Worm (Caenorhabditis elegans) whole organism, L1 larva: Measurements from ENCODE around the gene msp-50.
A peak's percentile ranks its signal among the peaks of the same experiment; 100 is the strongest.

Experiments used
- F16B12.6 ChIP-seq: fragments of 150-350 bp; optimal IDR thresholded peaks from 2 replicates; lab custom pipeline; 2014; ENCODE audit warnings: missing biosample characterization, missing genetic modification characterization
- Y116A8C.19 ChIP-seq: sonication (generic microtip); optimal IDR thresholded peaks from 2 replicates; lab custom pipeline; 2016; ENCODE audit warnings: missing compliant biosample characterization, missing genetic modification characterization, borderline replicate concordance
- aha-1 ChIP-seq: fragments of 150-350 bp; optimal IDR thresholded peaks from 2 replicates; lab custom pipeline; 2014; ENCODE audit warnings: missing biosample characterization, missing genetic modification characterization
- alr-1 ChIP-seq: fragments of 200-800 bp; sonication (Bioruptor generic); optimal IDR thresholded peaks from 2 replicates; lab custom pipeline; 2018; ENCODE audit warnings: borderline replicate concordance, mild to moderate bottlenecking, missing genetic modification characterization, missing compliant biosample characterization
- aly-2 ChIP-seq: fragments of 150-350 bp; optimal IDR thresholded peaks from 2 replicates; lab custom pipeline; 2014; ENCODE audit warnings: missing biosample characterization, missing genetic modification characterization
- ama-1 ChIP-seq: fragments of 150-350 bp; optimal IDR thresholded peaks from 2 replicates; lab custom pipeline; 2014
- ceh-82 ChIP-seq, 3 experiments: fragments of 150-350 bp in 1 of 3; sonication (generic microtip) in 2 of 3; optimal IDR thresholded peaks; 2 replicates each; lab custom pipeline; 2014 to 2017; ENCODE audit warnings: missing biosample characterization in 3 of 3, missing genetic modification characterization in 3 of 3
- ceh-88 ChIP-seq: fragments of 200-800 bp; sonication (Bioruptor generic); IDR thresholded peaks from 2 replicates; pipeline ENCODE4 v1.3.6; 2022; ENCODE audit warnings: missing genetic modification characterization, missing compliant biosample characterization
- ceh-90 ChIP-seq: sonication (generic microtip); optimal IDR thresholded peaks from 2 replicates; lab custom pipeline; 2016; ENCODE audit warnings: missing genetic modification characterization, missing compliant biosample characterization
- ces-1 ChIP-seq: fragments of 150-350 bp; optimal IDR thresholded peaks from 2 replicates; lab custom pipeline; 2014; ENCODE audit warnings: missing biosample characterization, missing genetic modification reagents, missing genetic modification characterization
- dsc-1 ChIP-seq: sonication (generic microtip); optimal IDR thresholded peaks from 2 replicates; lab custom pipeline; 2016; ENCODE audit warnings: mild to moderate bottlenecking, missing genetic modification characterization, missing compliant biosample characterization
- efl-1 ChIP-seq, 4 experiments: fragments of 150-350 bp; optimal IDR thresholded peaks in 3 of 4; peaks in 1 of 4; 1 replicate in 1 of 4; 2 replicates in 3 of 4; lab custom pipeline; 2014; ENCODE audit warnings: missing biosample characterization in 2 of 4, missing genetic modification characterization in 2 of 4, missing genetic modification reagents in 2 of 4
- efl-3 ChIP-seq: fragments of 200-800 bp; sonication (Bioruptor generic); optimal IDR thresholded peaks from 2 replicates; lab custom pipeline; 2018; ENCODE audit warnings: mild to moderate bottlenecking, missing genetic modification characterization, missing compliant biosample characterization
- egl-13 ChIP-seq: sonication (generic microtip); optimal IDR thresholded peaks from 2 replicates; lab custom pipeline; 2016; ENCODE audit warnings: missing genotype, missing genetic modification reagents, missing genetic modification characterization, missing compliant biosample characterization
- egl-27 ChIP-seq, 2 experiments: fragments of 150-350 bp in 1 of 2; sonication (generic microtip); optimal IDR thresholded peaks; 3 replicates each; lab custom pipeline; 2017 to 2018; ENCODE audit warnings: missing biosample characterization in 2 of 2, missing genetic modification characterization in 2 of 2, missing genetic modification reagents in 2 of 2
- elt-3 ChIP-seq, 6 experiments: fragments of 150-350 bp in 1 of 6; sonication (generic microtip); optimal IDR thresholded peaks; 2 replicates each; lab custom pipeline; 2017 to 2018; ENCODE audit warnings: missing biosample characterization in 6 of 6, missing genetic modification characterization in 6 of 6, inconsistent platforms in 1 of 6
- fkh-10 ChIP-seq: sonication (generic microtip); optimal IDR thresholded peaks from 2 replicates; lab custom pipeline; 2017; ENCODE audit warnings: missing biosample characterization, missing genetic modification reagents, missing genetic modification characterization
- grh-1 ChIP-seq: fragments of 200-800 bp; sonication (Bioruptor generic); IDR thresholded peaks from 2 replicates; pipeline ENCODE4 v1.3.6; 2022; ENCODE audit warnings: missing genetic modification reagents, missing genetic modification characterization, missing compliant biosample characterization
- hlh-17 ChIP-seq: fragments of 200-800 bp; sonication (Bioruptor generic); optimal IDR thresholded peaks from 2 replicates; lab custom pipeline; 2018; ENCODE audit warnings: missing genetic modification characterization, mild to moderate bottlenecking, missing compliant biosample characterization, moderate library complexity, borderline replicate concordance
- hpl-2 ChIP-seq: fragments of 150-350 bp; optimal IDR thresholded peaks from 2 replicates; lab custom pipeline; 2014; ENCODE audit warnings: missing biosample characterization, missing genetic modification reagents, missing genetic modification characterization
- irx-1 ChIP-seq: sonication (generic microtip); optimal IDR thresholded peaks from 2 replicates; lab custom pipeline; 2016; ENCODE audit warnings: missing genetic modification characterization, missing compliant biosample characterization
- isw-1 ChIP-seq: fragments of 200-800 bp; sonication (Bioruptor generic); IDR thresholded peaks from 2 replicates; pipeline ENCODE4 v1.3.6; 2022; ENCODE audit warnings: missing genetic modification characterization, missing compliant biosample characterization
- lin-15B ChIP-seq: fragments of 150-350 bp; sonication (generic microtip); optimal IDR thresholded peaks from 3 replicates; lab custom pipeline; 2014; ENCODE audit warnings: missing biosample characterization, missing genetic modification characterization
- lin-35 ChIP-seq, 2 experiments: fragments of 150-350 bp; optimal IDR thresholded peaks; 2 replicates each; lab custom pipeline; 2014; ENCODE audit warnings: missing biosample characterization in 2 of 2, missing genetic modification characterization in 2 of 2, missing genetic modification reagents in 2 of 2
- lsy-2 ChIP-seq, 2 experiments: fragments of 150-350 bp; optimal IDR thresholded peaks; 2 replicates each; lab custom pipeline; 2014; ENCODE audit warnings: missing biosample characterization in 2 of 2, missing genetic modification characterization in 2 of 2
- mep-1 ChIP-seq: fragments of 150-350 bp; optimal IDR thresholded peaks from 2 replicates; lab custom pipeline; 2014; ENCODE audit warnings: missing biosample characterization, missing genetic modification characterization
- nhr-12 ChIP-seq: sonication (generic microtip); optimal IDR thresholded peaks from 2 replicates; lab custom pipeline; 2017; ENCODE audit warnings: missing biosample characterization, missing genetic modification characterization
- nhr-237 ChIP-seq: fragments of 150-350 bp; optimal IDR thresholded peaks from 2 replicates; lab custom pipeline; 2014; ENCODE audit warnings: missing biosample characterization, missing genetic modification characterization
- nhr-28 ChIP-seq: fragments of 150-350 bp; optimal IDR thresholded peaks from 2 replicates; lab custom pipeline; 2014; ENCODE audit warnings: missing biosample characterization, missing genetic modification characterization
- nhr-76 ChIP-seq: sonication (generic microtip); optimal IDR thresholded peaks from 2 replicates; lab custom pipeline; 2017; ENCODE audit warnings: missing biosample characterization, missing genetic modification characterization
- nhr-77 ChIP-seq: fragments of 150-350 bp; optimal IDR thresholded peaks from 2 replicates; lab custom pipeline; 2014; ENCODE audit warnings: missing biosample characterization, missing genetic modification characterization
- nhr-85 ChIP-seq: sonication (generic microtip); peaks from one replicate; lab custom pipeline; 2016; ENCODE audit warnings: missing genetic modification characterization, inconsistent platforms, missing compliant biosample characterization
- nhr-90 ChIP-seq: sonication (generic microtip); optimal IDR thresholded peaks from 2 replicates; lab custom pipeline; 2016; ENCODE audit warnings: mild to moderate bottlenecking, missing genetic modification characterization, missing compliant biosample characterization; ENCODE audit not compliant: poor library complexity
- pag-3 ChIP-seq: sonication (generic microtip); optimal IDR thresholded peaks from 2 replicates; lab custom pipeline; 2017; ENCODE audit warnings: missing genetic modification characterization, mild to moderate bottlenecking, missing compliant biosample characterization, antibody characterized with exemption, borderline replicate concordance; ENCODE audit not compliant: insufficient read depth
- pqm-1 ChIP-seq: sonication (generic microtip); optimal IDR thresholded peaks from 3 replicates; lab custom pipeline; 2017; ENCODE audit warnings: missing biosample characterization, missing genetic modification characterization
- rnt-1 ChIP-seq: sonication (generic microtip); optimal IDR thresholded peaks from 2 replicates; lab custom pipeline; 2016; ENCODE audit warnings: mild to moderate bottlenecking, missing genetic modification characterization, moderate library complexity, missing compliant biosample characterization
- skn-1 ChIP-seq: fragments of 150-350 bp; optimal IDR thresholded peaks from 2 replicates; lab custom pipeline; 2014; ENCODE audit warnings: missing biosample characterization, missing genetic modification characterization
- snpc-4 ChIP-seq: fragments of 150-350 bp; optimal IDR thresholded peaks from 2 replicates; lab custom pipeline; 2014; ENCODE audit warnings: missing biosample characterization, missing genetic modification characterization
- sox-4 ChIP-seq: sonication (generic microtip); optimal IDR thresholded peaks from 2 replicates; lab custom pipeline; 2016; ENCODE audit warnings: missing genetic modification characterization, missing compliant biosample characterization
- sptf-1 ChIP-seq: fragments of 150-350 bp; optimal IDR thresholded peaks from 2 replicates; lab custom pipeline; 2014; ENCODE audit warnings: missing biosample characterization, missing genetic modification characterization
- tlp-1 ChIP-seq: fragments of 150-350 bp; optimal IDR thresholded peaks from 2 replicates; lab custom pipeline; 2014; ENCODE audit warnings: missing biosample characterization, missing genetic modification characterization
- unc-130 ChIP-seq: fragments of 150-350 bp; optimal IDR thresholded peaks from 2 replicates; lab custom pipeline; 2017; ENCODE audit warnings: missing biosample characterization, missing genetic modification characterization, inconsistent platforms
- unc-30 ChIP-seq: sonication (generic microtip); optimal IDR thresholded peaks from 2 replicates; lab custom pipeline; 2017; ENCODE audit warnings: missing biosample characterization, missing genetic modification characterization
- unc-86 ChIP-seq: sonication (generic microtip); optimal IDR thresholded peaks from 2 replicates; lab custom pipeline; 2016; ENCODE audit warnings: missing genetic modification characterization, missing compliant biosample characterization
- unc-98 ChIP-seq: fragments of 200-800 bp; sonication (Bioruptor generic); IDR thresholded peaks from 2 replicates; pipeline ENCODE4 v1.3.6; 2022; ENCODE audit warnings: missing genetic modification characterization, missing compliant biosample characterization
- zip-4 ChIP-seq: fragments of 200-800 bp; sonication (Bioruptor generic); optimal IDR thresholded peaks from 2 replicates; lab custom pipeline; 2018; ENCODE audit warnings: mild to moderate bottlenecking, missing genetic modification characterization, moderate library complexity, missing compliant biosample characterization
- ztf-11 ChIP-seq, 2 experiments: sonication (generic microtip); optimal IDR thresholded peaks; 2 replicates each; lab custom pipeline; 2016 to 2017; ENCODE audit warnings: missing genetic modification characterization in 2 of 2, missing biosample characterization in 1 of 2, missing compliant biosample characterization in 1 of 2
- ztf-4 ChIP-seq: fragments of 150-350 bp; optimal IDR thresholded peaks from 2 replicates; lab custom pipeline; 2014; ENCODE audit warnings: missing biosample characterization, missing genetic modification characterization

msp-50 gene

ce11 chrII:5181497-5181896 lies 18.1 kb upstream of the msp-50 start (continued):
- TF ChIP-seq ces-1 (GFP tag; lab: Kevin White, UChicago), result no peak
- TF ChIP-seq nhr-90 (tag; lab: Kevin White, UChicago), result peak; percentile 68
- TF ChIP-seq ztf-11 (tag; optimal IDR thresholded peaks at IDR 0.05; lab: Kevin White, UChicago), result no peak
- peak; percentile 10 for TF ChIP-seq unc-130 (tag; lab: Kevin White, UChicago)
- TF ChIP-seq ceh-82 (tag; optimal IDR thresholded peaks at IDR 0.05; lab: Kevin White, UChicago), result peak; percentile 9 to 70 (median 47)
- peak; percentile 34 for TF ChIP-seq skn-1 (tag; lab: Kevin White, UChicago)
- TF ChIP-seq nhr-85 (tag; lab: Kevin White, UChicago), result peak; percentile 83
- TF ChIP-seq mep-1 (tag; lab: Kevin White, UChicago), result peak; percentile 73
- TF ChIP-seq ztf-4, result peak; percentile 58
- peak; percentile 57 to 75 for TF ChIP-seq efl-1 (optimal IDR thresholded peaks at IDR 0.05; lab: Kevin White, UChicago)
- TF ChIP-seq efl-1 (GFP tag; optimal IDR thresholded peaks at IDR 0.05 in 1 of 2; lab: Kevin White, UChicago), result peak; percentile 27 to 93
- no peak for TF ChIP-seq egl-27 (tag; optimal IDR thresholded peaks at IDR 0.05; lab: Kevin White, UChicago)
- TF ChIP-seq elt-3 (tag; optimal IDR thresholded peaks at IDR 0.05; lab: Kevin White, UChicago), result peak in 1 of 6 experiments; percentile 11
- no peak for TF ChIP-seq nhr-76 (tag; lab: Kevin White, UChicago)
- no peak for TF ChIP-seq tlp-1 (tag; lab: Kevin White, UChicago)
- peak; percentile 57 for TF ChIP-seq unc-86 (tag; lab: Kevin White, UChicago)
- TF ChIP-seq lin-15B (tag; lab: Kevin White, UChicago), result peak; percentile 4
- TF ChIP-seq Y116A8C.19, result no peak
- TF ChIP-seq lsy-2 (tag; optimal IDR thresholded peaks at IDR 0.05; lab: Kevin White, UChicago), result peak; percentile 72 to 76
- TF ChIP-seq aly-2 (tag; lab: Kevin White, UChicago), result peak; percentile 6
- TF ChIP-seq pag-3 (tag; lab: Kevin White, UChicago), result no peak
- no peak for TF ChIP-seq aha-1
- TF ChIP-seq snpc-4 (tag; lab: Kevin White, UChicago), result peak; percentile 18
- no peak for TF ChIP-seq pqm-1 (tag; lab: Kevin White, UChicago)
- no peak for TF ChIP-seq hlh-17
- TF ChIP-seq ceh-88, result peak; percentile 47; the same call in 1 of the 2 replicates
- no peak for TF ChIP-seq alr-1 (tag; lab: Kevin White, UChicago)
- peak; percentile 70 for TF ChIP-seq isw-1 (GFP tag; lab: Robert Waterston, UW)

- TF ChIP-seq unc-130 (tag; lab: Kevin White, UChicago) (peak; percentile 33), pqm-1 (tag; lab: Kevin White, UChicago) (peak; percentile 56), ces-1 (GFP tag; lab: Kevin White, UChicago) (no peak), efl-1 (optimal IDR thresholded peaks at IDR 0.05; lab: Kevin White, UChicago) (peak; percentile 43 to 46), efl-1 (GFP tag; optimal IDR thresholded peaks at IDR 0.05 in 1 of 2; lab: Kevin White, UChicago) (peak in 1 of 2 experiments; percentile 90), ztf-4 (peak; percentile 71), nhr-12 (tag; lab: Kevin White, UChicago) (no peak), egl-13 (tag; lab: Kevin White, UChicago) (peak; percentile 41), aly-2 (tag; lab: Kevin White, UChicago) (no peak), unc-98 (GFP tag; lab: Robert Waterston, UW) (no peak), elt-3 (tag; optimal IDR thresholded peaks at IDR 0.05; lab: Kevin White, UChicago) (peak in 2 of 6 experiments; percentile 6 to 20), sox-4 (no peak), dsc-1 (tag; lab: Kevin White, UChicago) (peak; percentile 34), nhr-85 (tag; lab: Kevin White, UChicago) (peak; percentile 85), alr-1 (tag; lab: Kevin White, UChicago) (no peak), ceh-88 (no peak), nhr-237 (tag; lab: Kevin White, UChicago) (no peak), ama-1 (peak; percentile 48), unc-30 (tag; lab: Kevin White, UChicago) (no peak), sptf-1 (tag; lab: Kevin White, UChicago) (no peak), rnt-1 (tag; lab: Kevin White, UChicago) (peak; percentile 54), lsy-2 (tag; optimal IDR thresholded peaks at IDR 0.05; lab: Kevin White, UChicago) (peak; percentile 57 to 67), lin-35 (GFP tag; optimal IDR thresholded peaks at IDR 0.05; lab: Kevin White, UChicago) (peak; percentile 58 to 76), F16B12.6 (tag; lab: Kevin White, UChicago) (no peak), zip-4 (GFP tag; lab: Kevin White, UChicago) (no peak), nhr-76 (tag; lab: Kevin White, UChicago) (no peak), ceh-90 (tag; lab: Kevin White, UChicago) (no peak), nhr-90 (tag; lab: Kevin White, UChicago) (peak; percentile 45), grh-1 (no peak), pag-3 (tag; lab: Kevin White, UChicago) (no peak), nhr-28 (no peak), isw-1 (GFP tag; lab: Robert Waterston, UW) (no peak), fkh-10 (GFP tag; lab: Kevin White, UChicago) (no peak), unc-86 (tag; lab: Kevin White, UChicago) (no peak), efl-3 (no peak), lin-15B (tag; lab: Kevin White, UChicago) (no peak), irx-1 (peak; percentile 9), nhr-77 (tag; lab: Kevin White, UChicago) (no peak), hpl-2 (GFP tag; lab: Kevin White, UChicago) (no peak)
These were observed 17.1 kb upstream of the msp-50 start for ce11 chrII:5182451-5182850.
